Worm (Caenorhabditis elegans): ENCODE data around the gene dig-1.

The dig-1 gene

DNA sequence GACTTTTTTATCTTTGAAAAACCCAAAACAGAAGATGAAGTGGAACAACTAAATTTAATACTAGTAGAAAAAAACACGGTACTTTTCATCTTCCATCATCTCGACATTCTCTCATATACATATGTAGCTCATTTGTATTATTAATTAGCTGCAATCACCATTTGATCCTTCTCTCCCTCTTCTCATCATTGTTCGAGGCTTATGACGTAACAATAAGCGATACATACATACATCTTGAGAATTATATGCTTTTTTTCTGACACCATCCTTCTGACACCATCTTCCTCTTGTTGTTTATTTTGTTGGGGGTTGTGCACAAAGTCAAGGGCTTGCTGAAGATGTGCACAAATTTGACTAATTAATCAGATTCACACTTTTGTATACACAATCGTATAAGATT is 91.2 kb downstream of the dig-1 start:
- TF ChIP-seq elt-1 (tag; optimal IDR thresholded peaks at IDR 0.05) = no peak
- TF ChIP-seq ama-1 (optimal IDR thresholded peaks at IDR 0.05) = no peak
- no peak for TF ChIP-seq lin-39 (tag; optimal IDR thresholded peaks at IDR 0.05)
- TF ChIP-seq ceh-82 (tag; optimal IDR thresholded peaks at IDR 0.05) = no peak
- TF ChIP-seq lin-15B (tag; optimal IDR thresholded peaks at IDR 0.05) = no peak
- no peak for TF ChIP-seq nhr-25 (tag; optimal IDR thresholded peaks at IDR 0.05)
- no peak for TF ChIP-seq aly-2 (tag; optimal IDR thresholded peaks at IDR 0.05)
- TF ChIP-seq elt-3 (tag; optimal IDR thresholded peaks at IDR 0.05) = no peak
- no peak for TF ChIP-seq nhr-237 (tag; optimal IDR thresholded peaks at IDR 0.05)
- no peak for TF ChIP-seq zag-1 (tag; optimal IDR thresholded peaks at IDR 0.05)
- no peak for TF ChIP-seq eor-1 (tag; optimal IDR thresholded peaks at IDR 0.05)
- no peak for TF ChIP-seq pha-4 (tag; optimal IDR thresholded peaks at IDR 0.05)
- no peak for TF ChIP-seq tbx-2 (tag; optimal IDR thresholded peaks at IDR 0.05)
- no peak for TF ChIP-seq unc-39 (tag; optimal IDR thresholded peaks at IDR 0.05)

DNA sequence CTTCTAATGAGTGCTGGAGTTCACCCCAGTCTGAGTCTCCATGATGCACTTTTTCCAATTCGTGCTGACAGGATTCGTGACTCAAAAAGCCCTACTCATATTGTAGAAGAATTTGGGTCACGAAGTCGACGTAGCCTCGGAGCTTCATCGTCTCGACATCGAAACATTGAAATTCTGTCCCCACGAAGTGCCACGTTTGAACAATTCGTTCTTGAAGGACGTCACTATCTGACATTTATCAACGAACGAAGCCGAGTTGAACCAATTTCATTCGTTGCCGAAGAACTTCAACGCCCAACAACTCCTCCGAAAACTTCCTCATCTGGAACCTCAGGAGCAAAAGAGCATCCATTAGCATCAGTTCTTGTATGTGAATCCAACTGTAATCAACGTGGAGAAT is 93.0 kb downstream of the dig-1 start:
- TF ChIP-seq nhr-11 (tag; optimal IDR thresholded peaks at IDR 0.05) (no peak), ZK546.5 (tag; optimal IDR thresholded peaks at IDR 0.05) (no peak), elt-2 (tag; optimal IDR thresholded peaks at IDR 0.05) (no peak), ceh-82 (tag; optimal IDR thresholded peaks at IDR 0.05) (no peak), nhr-77 (tag; optimal IDR thresholded peaks at IDR 0.05) (no peak), eor-1 (tag; optimal IDR thresholded peaks at IDR 0.05) (no peak), R02D3.7 (tag; optimal IDR thresholded peaks at IDR 0.05) (no peak), egl-5 (tag; optimal IDR thresholded peaks at IDR 0.05) (no peak), fkh-10 (GFP tag; optimal IDR thresholded peaks at IDR 0.05) (no peak), zag-1 (tag; optimal IDR thresholded peaks at IDR 0.05) (no peak), ceh-16 (tag; optimal IDR thresholded peaks at IDR 0.05) (no peak), hmg-11 (tag; optimal IDR thresholded peaks at IDR 0.05) (no peak), ceh-28 (tag; optimal IDR thresholded peaks at IDR 0.05) (no peak), mdl-1 (tag; optimal IDR thresholded peaks at IDR 0.05) (no peak), jun-1 (tag; optimal IDR thresholded peaks at IDR 0.05) (no peak), egl-27 (tag; optimal IDR thresholded peaks at IDR 0.05) (no peak)
